Worm (Caenorhabditis elegans) whole organism, L3 larva: ENCODE measurements around the gene fbxc-33.

ENCODE experiments used
- R02D3.7 ChIP-seq: fragments of 150-350 bp; optimal IDR thresholded peaks from 2 replicates; lab custom pipeline; 2014; ENCODE audit warnings: missing biosample characterization, missing genetic modification characterization
- ZK546.5 ChIP-seq: sonication (generic microtip); optimal IDR thresholded peaks from 2 replicates; lab custom pipeline; 2017; ENCODE audit warnings: missing biosample characterization, missing genetic modification characterization
- aly-2 ChIP-seq: fragments of 150-350 bp; optimal IDR thresholded peaks from 2 replicates; lab custom pipeline; 2014; ENCODE audit warnings: missing biosample characterization, missing genetic modification characterization
- ama-1 ChIP-seq: fragments of 150-350 bp; optimal IDR thresholded peaks from 2 replicates; lab custom pipeline; 2018
- ceh-16 ChIP-seq: sonication (generic microtip); optimal IDR thresholded peaks from 2 replicates; lab custom pipeline; 2017; ENCODE audit warnings: missing biosample characterization, missing genetic modification characterization
- ceh-28 ChIP-seq: fragments of 150-350 bp; optimal IDR thresholded peaks from 2 replicates; lab custom pipeline; 2014; ENCODE audit warnings: missing biosample characterization, missing genetic modification reagents, missing genetic modification characterization
- ceh-9 ChIP-seq: sonication (generic microtip); optimal IDR thresholded peaks from 2 replicates; lab custom pipeline; 2018; ENCODE audit warnings: missing biosample characterization, missing genetic modification characterization
- daf-12 ChIP-seq: fragments of 150-350 bp; optimal IDR thresholded peaks from 2 replicates; lab custom pipeline; 2014; ENCODE audit warnings: missing biosample characterization, missing genetic modification reagents, missing genetic modification characterization
- egl-27 ChIP-seq: sonication (generic microtip); optimal IDR thresholded peaks from 4 replicates; lab custom pipeline; 2017; ENCODE audit warnings: missing biosample characterization, missing genetic modification reagents, missing genetic modification characterization
- egl-5 ChIP-seq: fragments of 150-350 bp; optimal IDR thresholded peaks from 2 replicates; lab custom pipeline; 2017; ENCODE audit warnings: missing biosample characterization, missing genetic modification reagents, missing genetic modification characterization, inconsistent platforms
- elt-1 ChIP-seq: fragments of 150-350 bp; optimal IDR thresholded peaks from 2 replicates; lab custom pipeline; 2014; ENCODE audit warnings: missing biosample characterization, missing genetic modification characterization
- elt-2 ChIP-seq: sonication (generic microtip); optimal IDR thresholded peaks from 2 replicates; lab custom pipeline; 2016; ENCODE audit warnings: missing genetic modification reagents, mild to moderate bottlenecking, missing genetic modification characterization, missing compliant biosample characterization
- elt-3 ChIP-seq, 3 experiments: fragments of 150-350 bp in 1 of 3; sonication (generic microtip) in 2 of 3; optimal IDR thresholded peaks; 2 replicates in 2 of 3; 4 replicates in 1 of 3; lab custom pipeline; 2014 to 2017; ENCODE audit warnings: missing biosample characterization in 3 of 3, missing genetic modification characterization in 3 of 3
- fkh-10 ChIP-seq: sonication (generic microtip); optimal IDR thresholded peaks from 2 replicates; lab custom pipeline; 2017; ENCODE audit warnings: missing biosample characterization, missing genetic modification reagents, missing genetic modification characterization
- fkh-2 ChIP-seq: fragments of 150-350 bp; optimal IDR thresholded peaks from 2 replicates; lab custom pipeline; 2014; ENCODE audit warnings: missing biosample characterization, missing genetic modification reagents, missing genetic modification characterization
- fos-1 ChIP-seq: fragments of 150-350 bp; optimal IDR thresholded peaks from 2 replicates; lab custom pipeline; 2014; ENCODE audit warnings: missing biosample characterization, missing genetic modification characterization
- hmg-11 ChIP-seq: sonication (generic microtip); optimal IDR thresholded peaks from 2 replicates; lab custom pipeline; 2016; ENCODE audit warnings: missing genetic modification characterization, missing compliant biosample characterization
- jun-1 ChIP-seq: fragments of 150-350 bp; optimal IDR thresholded peaks from 2 replicates; lab custom pipeline; 2014; ENCODE audit warnings: missing biosample characterization, missing genetic modification reagents, missing genetic modification characterization
- lin-15B ChIP-seq: fragments of 150-350 bp; optimal IDR thresholded peaks from 2 replicates; lab custom pipeline; 2014; ENCODE audit warnings: missing biosample characterization, missing genetic modification characterization
- lin-39 ChIP-seq: fragments of 150-350 bp; optimal IDR thresholded peaks from 2 replicates; lab custom pipeline; 2018; ENCODE audit warnings: missing biosample characterization, missing genetic modification reagents, missing genetic modification characterization
- lsy-12 ChIP-seq: sonication (generic microtip); optimal IDR thresholded peaks from 2 replicates; lab custom pipeline; 2016; ENCODE audit warnings: mild to moderate bottlenecking, missing genetic modification characterization, missing compliant biosample characterization
- mdl-1 ChIP-seq: fragments of 150-350 bp; optimal IDR thresholded peaks from 2 replicates; lab custom pipeline; 2014; ENCODE audit warnings: missing biosample characterization, missing genetic modification characterization
- nfya-1 ChIP-seq: sonication (generic microtip); optimal IDR thresholded peaks from 2 replicates; lab custom pipeline; 2017; ENCODE audit warnings: missing genetic modification characterization, mild to moderate bottlenecking, missing compliant biosample characterization, antibody characterized with exemption, moderate library complexity; ENCODE audit not compliant: insufficient read depth
- nhr-11 ChIP-seq: fragments of 150-350 bp; optimal IDR thresholded peaks from 2 replicates; lab custom pipeline; 2014; ENCODE audit warnings: missing biosample characterization, missing genetic modification characterization
- nhr-12 ChIP-seq: fragments of 150-350 bp; optimal IDR thresholded peaks from 2 replicates; lab custom pipeline; 2014; ENCODE audit warnings: missing biosample characterization, missing genetic modification characterization
- nhr-23 ChIP-seq: fragments of 150-350 bp; optimal IDR thresholded peaks from 2 replicates; lab custom pipeline; 2014; ENCODE audit warnings: missing biosample characterization, missing genetic modification reagents, missing genetic modification characterization
- nhr-237 ChIP-seq: fragments of 150-350 bp; optimal IDR thresholded peaks from 2 replicates; lab custom pipeline; 2014; ENCODE audit warnings: missing biosample characterization, missing genetic modification characterization
- nhr-28 ChIP-seq: fragments of 150-350 bp; optimal IDR thresholded peaks from 2 replicates; lab custom pipeline; 2014; ENCODE audit warnings: missing biosample characterization, missing genetic modification characterization
- nhr-43 ChIP-seq: sonication (generic microtip); optimal IDR thresholded peaks from 2 replicates; lab custom pipeline; 2016; ENCODE audit warnings: mild to moderate bottlenecking, missing genetic modification characterization, missing compliant biosample characterization; ENCODE audit not compliant: poor library complexity, severe bottlenecking
- pha-4 ChIP-seq: fragments of 150-350 bp; optimal IDR thresholded peaks from 2 replicates; lab custom pipeline; 2014; ENCODE audit warnings: missing biosample characterization, missing genetic modification reagents, missing genetic modification characterization
- pqm-1 ChIP-seq: fragments of 150-350 bp; optimal IDR thresholded peaks from 2 replicates; lab custom pipeline; 2017; ENCODE audit warnings: missing biosample characterization, missing genetic modification characterization, inconsistent platforms
- sea-2 ChIP-seq: fragments of 150-350 bp; sonication (generic microtip); optimal IDR thresholded peaks from 4 replicates; lab custom pipeline; 2014; ENCODE audit warnings: missing biosample characterization, missing genetic modification reagents, missing genetic modification characterization
- skn-1 ChIP-seq: fragments of 150-350 bp; optimal IDR thresholded peaks from 2 replicates; lab custom pipeline; 2014; ENCODE audit warnings: missing biosample characterization, missing genetic modification characterization
- snpc-4 ChIP-seq: fragments of 150-350 bp; optimal IDR thresholded peaks from 2 replicates; lab custom pipeline; 2014; ENCODE audit warnings: missing biosample characterization, missing genetic modification characterization
- tbx-2 ChIP-seq: sonication (generic microtip); optimal IDR thresholded peaks from 2 replicates; lab custom pipeline; 2016; ENCODE audit warnings: mild to moderate bottlenecking, missing genetic modification characterization, missing compliant biosample characterization
- unc-39 ChIP-seq: sonication (generic microtip); optimal IDR thresholded peaks from 4 replicates; lab custom pipeline; 2017; ENCODE audit warnings: missing biosample characterization, missing genetic modification characterization
- unc-62 ChIP-seq: fragments of 150-350 bp; sonication (generic microtip); optimal IDR thresholded peaks from 4 replicates; lab custom pipeline; 2014; ENCODE audit warnings: missing biosample characterization, missing genetic modification reagents, missing genetic modification characterization

The fbxc-33 gene

ce11 chrII:875739-876138 lies 37.7 kb upstream of the fbxc-33 start:
- TF ChIP-seq ceh-9 (no peak), ZK546.5 (no peak)

- TF ChIP-seq ama-1 (lab: Kevin White, UChicago) (no peak), ZK546.5 (no peak), sea-2 (no peak), ceh-16 (tag; lab: Kevin White, UChicago) (no peak), hmg-11 (tag; lab: Kevin White, UChicago) (no peak), nhr-28 (tag; lab: Kevin White, UChicago) (no peak), pqm-1 (tag; lab: Kevin White, UChicago) (peak; percentile 46), snpc-4 (tag; lab: Kevin White, UChicago) (peak; percentile 23), fos-1 (tag; lab: Kevin White, UChicago) (no peak), fkh-10 (GFP tag; lab: Kevin White, UChicago) (no peak), elt-2 (tag; lab: Kevin White, UChicago) (peak; percentile 87), unc-62 (GFP tag; lab: Kevin White, UChicago) (no peak)
- TF ChIP-seq, all 47 proteins: peak for 3
Observed at ce11 chrII:880666-881226, 32.7 kb upstream of the fbxc-33 start.

- TF ChIP-seq pha-4 (tag; lab: Kevin White, UChicago) (peak; percentile 2), lsy-12 (tag; lab: Kevin White, UChicago) (no peak), daf-12 (tag; lab: Kevin White, UChicago) (no peak), nhr-43 (tag; lab: Kevin White, UChicago) (no peak), mdl-1 (tag; lab: Kevin White, UChicago) (no peak), pqm-1 (tag; lab: Kevin White, UChicago) (no peak), elt-2 (tag; lab: Kevin White, UChicago) (peak; percentile 73)
Observed at ce11 chrII:884204-884603, 29.3 kb upstream of the fbxc-33 start.

ce11 chrII:888024-888423 lies 25.4 kb upstream of the fbxc-33 start, which contains the start of gene T07D3.4:
TSS of gene T07D3.4 (plus strand) at chrII:888309.
- TF ChIP-seq nhr-12 (tag; lab: Kevin White, UChicago) (no peak), unc-39 (tag; lab: Kevin White, UChicago) (no peak), fkh-2 (tag; lab: Kevin White, UChicago) (no peak), pqm-1 (tag; lab: Kevin White, UChicago) (peak; percentile 13), ama-1 (lab: Kevin White, UChicago) (no peak), elt-2 (tag; lab: Kevin White, UChicago) (peak; percentile 75), nhr-11 (tag; lab: Kevin White, UChicago) (no peak), pha-4 (tag; lab: Kevin White, UChicago) (peak; percentile 36)

ce11 chrII:900720-901332 lies 12.6 kb upstream of the fbxc-33 start, which contains the start of gene T07D3.9:
TSS of gene T07D3.9 (minus strand) at chrII:900913.
- peak; percentile 94 for TF ChIP-seq elt-2 (tag; lab: Kevin White, UChicago)
- TF ChIP-seq ceh-28 (tag; lab: Kevin White, UChicago) = peak; percentile 40
- no peak for TF ChIP-seq skn-1 (tag; lab: Kevin White, UChicago)
- TF ChIP-seq ama-1 (lab: Kevin White, UChicago) = no peak
- TF ChIP-seq pqm-1 (tag; lab: Kevin White, UChicago) = peak; percentile 83
- TF ChIP-seq nhr-12 (tag; lab: Kevin White, UChicago) = no peak
- no peak for TF ChIP-seq aly-2
- peak; percentile 3 for TF ChIP-seq jun-1
- no peak for TF ChIP-seq ceh-16 (tag; lab: Kevin White, UChicago)
- no peak for TF ChIP-seq unc-39 (tag; lab: Kevin White, UChicago)
- TF ChIP-seq elt-3 (tag; optimal IDR thresholded peaks at IDR 0.05; lab: Kevin White, UChicago) = peak; percentile 6 to 87 (median 76)
- no peak for TF ChIP-seq nhr-11 (tag; lab: Kevin White, UChicago)
- TF ChIP-seq egl-27 (tag; lab: Kevin White, UChicago) = peak; percentile 38
- TF ChIP-seq, all 47 proteins: peak for 6

ce11 chrII:901632-902031 lies 11.8 kb upstream of the fbxc-33 start, which contains the start of gene T07D3.2:
TSS of gene T07D3.2 (plus strand) at chrII:901932.
- TF ChIP-seq nhr-11 (tag; lab: Kevin White, UChicago) (no peak), fos-1 (tag; lab: Kevin White, UChicago) (no peak), tbx-2 (tag; lab: Kevin White, UChicago) (no peak), nhr-237 (tag; lab: Kevin White, UChicago) (no peak), nhr-23 (tag; lab: Kevin White, UChicago) (no peak), egl-5 (no peak), nfya-1 (tag; lab: Kevin White, UChicago) (no peak), elt-2 (tag; lab: Kevin White, UChicago) (no peak), nhr-43 (tag; lab: Kevin White, UChicago) (no peak), R02D3.7 (tag; lab: Kevin White, UChicago) (no peak), fkh-2 (tag; lab: Kevin White, UChicago) (no peak), sea-2 (no peak), lin-15B (no peak), elt-1 (tag; lab: Kevin White, UChicago) (no peak), lin-39 (no peak), ceh-16 (tag; lab: Kevin White, UChicago) (no peak), mdl-1 (tag; lab: Kevin White, UChicago) (no peak), fkh-10 (GFP tag; lab: Kevin White, UChicago) (no peak)
